Worm (Caenorhabditis elegans) whole organism, midembryonic: ENCODE data around the gene ZK686.1.

Experiments used
- ztf-23 ChIP-seq: fragments of 200-800 bp; sonication (Bioruptor generic); IDR thresholded peaks from 2 replicates; pipeline ENCODE4 v1.3.6; 2022; ENCODE audit warnings: missing genetic modification reagents, missing genetic modification characterization, missing compliant biosample characterization
- ztf-29 ChIP-seq: fragments of 200-800 bp; sonication (Bioruptor generic); IDR thresholded peaks from 2 replicates; pipeline ENCODE4 v1.3.6; 2022; ENCODE audit warnings: missing genetic modification reagents, missing genetic modification characterization, missing compliant biosample characterization

DNA sequence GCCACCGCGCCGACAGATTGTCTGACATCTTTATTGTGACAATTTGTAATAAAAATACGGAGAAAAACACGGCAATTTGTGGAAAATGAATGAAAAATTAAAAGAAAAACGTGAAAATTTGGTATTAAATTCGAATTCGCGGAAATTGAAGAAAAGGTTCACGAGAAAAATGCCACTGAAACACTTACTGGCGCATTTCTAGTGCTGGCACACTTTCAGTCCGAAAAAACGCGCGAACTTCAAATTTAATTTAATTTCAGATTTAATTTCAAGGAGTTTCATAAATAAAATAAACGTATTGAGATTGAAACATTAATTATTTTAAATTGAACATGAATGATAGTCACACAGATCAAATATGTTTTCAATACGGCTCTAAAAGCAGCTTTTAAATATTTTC is 22.4 kb downstream of the ZK686.1 start, which contains the start of gene cyk-7:
- no peak for TF ChIP-seq ztf-29 (GFP tag; lab: Robert Waterston, UW)
- no peak for TF ChIP-seq ztf-23
